Fruit fly (Drosophila melanogaster): Measurements from ENCODE around the gene alpha-Est10.

DNA sequence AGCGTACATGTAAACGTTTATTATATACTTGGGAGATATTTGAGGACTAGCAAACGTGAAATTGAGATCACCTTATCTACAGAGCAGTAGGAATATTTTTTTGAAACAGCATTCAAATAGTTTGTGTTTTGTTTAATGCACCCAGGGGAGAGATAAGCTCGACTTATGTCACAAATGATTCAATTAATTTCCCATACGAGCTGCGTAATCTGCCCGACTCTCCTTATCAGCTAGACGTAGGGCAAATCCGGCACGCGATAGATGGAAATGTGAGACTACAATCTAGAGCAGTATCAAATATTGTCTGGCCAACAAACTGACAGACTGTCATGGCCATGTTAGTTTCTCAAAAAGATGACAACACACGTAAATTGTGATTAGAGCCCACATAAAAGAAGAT, 5.8 kb upstream of the alpha-Est10 start:
- TF ChIP-seq CG13204 (GFP tag; optimal IDR thresholded peaks at IDR 0.05) (no peak), CG8159 (tag; optimal IDR thresholded peaks at IDR 0.05) (no peak), EcR (GFP tag; optimal IDR thresholded peaks at IDR 0.05) (no peak), CG12605 (GFP tag; IDR thresholded peaks at IDR 0.05) (no peak)

All from whole organism, pupa.